Worm (Caenorhabditis elegans) whole organism, mixed stage, embryonic: ENCODE measurements around the gene lgmn-1.

Experiments used
- blmp-1 ChIP-seq: fragments of 150-350 bp; optimal IDR thresholded peaks from 2 replicates; lab custom pipeline; 2014; ENCODE audit warnings: missing biosample characterization, missing genetic modification characterization
- elt-3 ChIP-seq: fragments of 150-350 bp; optimal IDR thresholded peaks from 2 replicates; lab custom pipeline; 2014; ENCODE audit warnings: missing biosample characterization, missing genetic modification characterization
- lsy-2 ChIP-seq: fragments of 150-350 bp; optimal IDR thresholded peaks from 2 replicates; lab custom pipeline; 2014; ENCODE audit warnings: missing biosample characterization, missing genetic modification characterization
- nhr-12 ChIP-seq: fragments of 150-350 bp; optimal IDR thresholded peaks from 2 replicates; lab custom pipeline; 2014; ENCODE audit warnings: missing biosample characterization, missing genetic modification characterization
- snpc-4 ChIP-seq: fragments of 150-350 bp; optimal IDR thresholded peaks from 2 replicates; lab custom pipeline; 2014; ENCODE audit warnings: missing biosample characterization, missing genetic modification characterization
- sptf-1 ChIP-seq: sonication (generic microtip); optimal IDR thresholded peaks from 2 replicates; lab custom pipeline; 2017; ENCODE audit warnings: mild to moderate bottlenecking, missing genetic modification characterization, moderate library complexity, missing compliant biosample characterization
- unc-62 ChIP-seq: fragments of 150-350 bp; optimal IDR thresholded peaks from 2 replicates; lab custom pipeline; 2014; ENCODE audit warnings: missing biosample characterization, missing genetic modification reagents, missing genetic modification characterization

- TF ChIP-seq nhr-12 (tag; lab: Kevin White, UChicago) (no peak), elt-3 (tag; lab: Kevin White, UChicago) (no peak), blmp-1 (tag; lab: Kevin White, UChicago) (no peak), sptf-1 (tag; lab: Kevin White, UChicago) (no peak), lsy-2 (tag; lab: Kevin White, UChicago) (no peak), snpc-4 (tag; lab: Kevin White, UChicago) (no peak), unc-62 (GFP tag; lab: Kevin White, UChicago) (no peak)
Measured at ce11 chrV:12563187-12563586, 50.3 kb downstream of the lgmn-1 start, which contains the start of gene mrps-5.
